Worm (Caenorhabditis elegans): ENCODE measurements around the gene srh-125.

DNA sequence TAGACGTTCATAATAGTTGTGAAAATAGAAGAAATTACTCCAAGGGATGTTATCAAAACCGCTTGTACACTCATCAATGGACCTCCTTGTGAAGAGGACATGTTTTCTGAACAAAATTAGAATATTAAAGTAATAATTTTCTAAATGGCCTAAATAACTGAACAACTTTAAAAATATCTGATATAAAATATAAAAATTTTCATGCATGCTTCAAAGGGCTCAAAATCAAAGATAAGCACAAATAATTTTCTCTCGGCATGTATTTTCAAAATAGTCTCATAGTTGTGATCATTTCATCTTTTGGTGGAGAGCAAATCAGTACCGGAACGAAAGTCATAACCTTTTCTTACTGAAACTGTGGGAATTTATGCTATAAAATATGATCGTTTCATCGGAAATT lies 8.3 kb upstream of the srh-125 start, which contains the start of gene srbc-8:
- TF ChIP-seq T26A5.8 (tag; optimal IDR thresholded peaks at IDR 0.05) (no peak), lin-35 (GFP tag; optimal IDR thresholded peaks at IDR 0.05) (no peak), unc-130 (GFP tag; optimal IDR thresholded peaks at IDR 0.05) (no peak), snpc-1.3 (tag; optimal IDR thresholded peaks at IDR 0.05; ENCODE audit: insufficient read depth) (no peak), tbx-9 (tag; optimal IDR thresholded peaks at IDR 0.05; ENCODE audit: borderline replicate concordance) (no peak), madf-8 (GFP tag; conservative IDR thresholded peaks at IDR 0.05) (no peak), nfya-1 (tag; optimal IDR thresholded peaks at IDR 0.05; ENCODE audit: borderline replicate concordance, insufficient read depth) (no peak), dpl-1 (GFP tag; optimal IDR thresholded peaks at IDR 0.05) (no peak), F37B4.10 (GFP tag; IDR thresholded peaks at IDR 0.05) (no peak)
